Fruit fly (Drosophila melanogaster) whole organism, embryonic: ENCODE measurements around the gene dor.

ENCODE experiments used
- ATbp ChIP-seq: fragments of 200-800 bp; sonication (Bioruptor generic); optimal IDR thresholded peaks from 2 replicates; lab custom pipeline; 2017; ENCODE audit warnings: missing biosample characterization, mild to moderate bottlenecking, missing genetic modification characterization, missing genetic modification reagents
- BEAF-32 ChIP-seq: fragments of 200-800 bp; sonication (Bioruptor generic); optimal IDR thresholded peaks from 3 replicates; lab custom pipeline; 2017; ENCODE audit warnings: missing biosample characterization, missing genetic modification characterization, mild to moderate bottlenecking, moderate library complexity, missing genetic modification reagents
- Bgb ChIP-seq: fragments of 200-800 bp; sonication (Bioruptor generic); IDR thresholded peaks from 2 replicates; pipeline ENCODE4 v1.3.6; 2022; ENCODE audit warnings: missing biosample characterization, missing genetic modification characterization; ENCODE audit not compliant: partially characterized antibody
- CG10267 ChIP-seq: fragments of 200-800 bp; sonication (Bioruptor generic); optimal IDR thresholded peaks from 2 replicates; lab custom pipeline; 2018; ENCODE audit warnings: missing biosample characterization, mild to moderate bottlenecking, missing genetic modification characterization, moderate library complexity
- CG11560 ChIP-seq: fragments of 200-800 bp; sonication (Bioruptor generic); IDR thresholded peaks from 3 replicates; pipeline ENCODE4 v1.3.6; 2022; ENCODE audit warnings: missing biosample characterization, missing genetic modification characterization
- CG11723 ChIP-seq: fragments of 200-800 bp; sonication (Bioruptor generic); optimal IDR thresholded peaks from 2 replicates; lab custom pipeline; 2017; ENCODE audit warnings: missing biosample characterization, mild to moderate bottlenecking, missing genetic modification characterization
- CG12104 ChIP-seq: fragments of 200-800 bp; sonication (Bioruptor generic); optimal IDR thresholded peaks from 3 replicates; lab custom pipeline; 2016; ENCODE audit warnings: missing biosample characterization, missing genetic modification characterization
- CG13296 ChIP-seq: fragments of 200-800 bp; sonication (Bioruptor generic); optimal IDR thresholded peaks from 3 replicates; lab custom pipeline; 2018; ENCODE audit warnings: missing biosample characterization, mild to moderate bottlenecking, missing genetic modification characterization
- CG15514 ChIP-seq: fragments of 200-800 bp; sonication (Bioruptor generic); optimal IDR thresholded peaks from 3 replicates; lab custom pipeline; 2017; ENCODE audit warnings: missing biosample characterization, missing genetic modification characterization, mild to moderate bottlenecking, moderate library complexity, missing genetic modification reagents
- CG17186 ChIP-seq: fragments of 200-800 bp; sonication (Bioruptor generic); optimal IDR thresholded peaks from 3 replicates; lab custom pipeline; 2017; ENCODE audit warnings: missing biosample characterization, missing genetic modification reagents, missing genetic modification characterization
- CG2116 ChIP-seq: fragments of 200-800 bp; sonication (Bioruptor generic); optimal IDR thresholded peaks from 3 replicates; lab custom pipeline; 2018; ENCODE audit warnings: missing biosample characterization, mild to moderate bottlenecking, missing genetic modification characterization
- CG42726 ChIP-seq: fragments of 200-800 bp; sonication (Bioruptor generic); IDR thresholded peaks from 2 replicates; pipeline ENCODE4 v1.3.6; 2022; ENCODE audit warnings: missing biosample characterization, missing genetic modification characterization; ENCODE audit not compliant: partially characterized antibody
- CG43689 ChIP-seq: fragments of 200-800 bp; sonication (Bioruptor generic); IDR thresholded peaks from 2 replicates; pipeline ENCODE4 v1.3.6; 2022; ENCODE audit warnings: missing biosample characterization, missing genetic modification characterization
- CG6791 ChIP-seq: fragments of 200-800 bp; sonication (Bioruptor generic); IDR thresholded peaks from 3 replicates; pipeline ENCODE4 v1.3.6; 2022; ENCODE audit warnings: missing biosample characterization, missing genetic modification characterization; ENCODE audit not compliant: partially characterized antibody
- CG7987 ChIP-seq: fragments of 200-800 bp; sonication (Bioruptor generic); optimal IDR thresholded peaks from 2 replicates; lab custom pipeline; 2018; ENCODE audit warnings: missing biosample characterization, mild to moderate bottlenecking, missing genetic modification characterization, moderate library complexity
- CG9215 ChIP-seq: fragments of 200-800 bp; sonication (Bioruptor generic); IDR thresholded peaks from 2 replicates; pipeline ENCODE4 v1.3.6; 2022; ENCODE audit warnings: missing biosample characterization, missing genetic modification characterization
- Doc3 ChIP-seq: fragments of 200-800 bp; sonication (Bioruptor generic); IDR thresholded peaks from 3 replicates; pipeline ENCODE4 v1.3.6; 2022; ENCODE audit warnings: missing biosample characterization, missing genetic modification characterization; ENCODE audit not compliant: partially characterized antibody
- Dref ChIP-seq: fragments of 200-800 bp; sonication (Bioruptor generic); IDR thresholded peaks from 2 replicates; pipeline ENCODE4 v1.3.6; 2022; ENCODE audit warnings: missing biosample characterization, missing genetic modification characterization
- E2f2 ChIP-seq: fragments of 200-800 bp; sonication (Bioruptor generic); IDR thresholded peaks from 2 replicates; pipeline ENCODE4 v1.3.6; 2022; ENCODE audit warnings: missing biosample characterization, missing genetic modification characterization
- HLH4C ChIP-seq: fragments of 200-800 bp; sonication (Bioruptor generic); IDR thresholded peaks from 3 replicates; pipeline ENCODE4 v1.3.6; 2022; ENCODE audit warnings: missing biosample characterization, missing genetic modification characterization; ENCODE audit not compliant: partially characterized antibody
- MBD-R2 ChIP-seq: fragments of 200-800 bp; sonication (Bioruptor generic); IDR thresholded peaks from 2 replicates; pipeline ENCODE4 v1.3.6; 2022; ENCODE audit warnings: missing biosample characterization, missing genetic modification characterization
- Opbp ChIP-seq: fragments of 200-800 bp; sonication (Bioruptor generic); IDR thresholded peaks from 3 replicates; pipeline ENCODE4 v1.3.6; 2022; ENCODE audit warnings: missing biosample characterization, missing genetic modification characterization; ENCODE audit not compliant: partially characterized antibody
- Pdp1 ChIP-seq, 2 experiments: fragments of 200-800 bp; sonication (Bioruptor generic); optimal IDR thresholded peaks; 3 replicates each; lab custom pipeline; 2016; ENCODE audit warnings: missing biosample characterization in 2 of 2, missing genetic modification characterization in 2 of 2, mild to moderate bottlenecking in 1 of 2, moderate library complexity in 1 of 2
- Rx ChIP-seq: fragments of 200-800 bp; sonication (Bioruptor generic); IDR thresholded peaks from 2 replicates; pipeline ENCODE4 v1.3.6; 2022; ENCODE audit warnings: missing biosample characterization, missing genetic modification characterization
- Sox102F ChIP-seq: fragments of 200-800 bp; sonication (Bioruptor generic); optimal IDR thresholded peaks from 2 replicates; lab custom pipeline; 2018; ENCODE audit warnings: missing biosample characterization, mild to moderate bottlenecking, missing genetic modification characterization, moderate library complexity
- amos ChIP-seq: fragments of 200-800 bp; sonication (Bioruptor generic); IDR thresholded peaks from 2 replicates; pipeline ENCODE4 v1.3.6; 2022; ENCODE audit warnings: missing biosample characterization, missing genetic modification characterization; ENCODE audit not compliant: partially characterized antibody
- ato ChIP-seq: fragments of 200-800 bp; sonication (Bioruptor generic); IDR thresholded peaks from 2 replicates; pipeline ENCODE4 v1.3.6; 2022; ENCODE audit warnings: missing biosample characterization, missing genetic modification characterization; ENCODE audit not compliant: partially characterized antibody
- cato ChIP-seq: fragments of 200-800 bp; sonication (Bioruptor generic); optimal IDR thresholded peaks from 2 replicates; lab custom pipeline; 2016; ENCODE audit warnings: missing biosample characterization, missing genetic modification characterization, borderline replicate concordance
- emc ChIP-seq: fragments of 200-800 bp; sonication (Bioruptor generic); optimal IDR thresholded peaks from 2 replicates; lab custom pipeline; 2016; ENCODE audit warnings: missing biosample characterization, missing genetic modification characterization
- ewg ChIP-seq: fragments of 200-800 bp; sonication (Bioruptor generic); optimal IDR thresholded peaks from 3 replicates; lab custom pipeline; 2017; ENCODE audit warnings: mild to moderate bottlenecking, missing biosample characterization, missing genetic modification reagents, missing genetic modification characterization
- gfzf ChIP-seq: fragments of 200-800 bp; sonication (Bioruptor generic); optimal IDR thresholded peaks from 2 replicates; lab custom pipeline; 2016; ENCODE audit warnings: missing biosample characterization, mild to moderate bottlenecking, missing genetic modification characterization, moderate library complexity
- hb ChIP-seq: fragments of 200-800 bp; sonication (Bioruptor generic); IDR thresholded peaks from 3 replicates; pipeline ENCODE4 v1.3.6; 2022; ENCODE audit warnings: missing biosample characterization, missing genetic modification characterization; ENCODE audit not compliant: partially characterized antibody
- hbn ChIP-seq: fragments of 200-800 bp; sonication (Bioruptor generic); IDR thresholded peaks from 2 replicates; pipeline ENCODE4 v1.3.6; 2022; ENCODE audit warnings: missing biosample characterization, missing genetic modification characterization; ENCODE audit not compliant: partially characterized antibody
- hkb ChIP-seq, 2 experiments: fragments of 200-800 bp in 1 of 2; fragments of >200 bp in 1 of 2; sonication (Bioruptor generic) in 1 of 2; IDR thresholded peaks in 1 of 2; optimal IDR thresholded peaks in 1 of 2; 2 replicates each; pipeline versions ENCODE4 v1.3.6 to Lab custom; 2017 to 2022; ENCODE audit warnings: missing biosample characterization in 1 of 2, missing genetic modification characterization in 1 of 2
- knrl ChIP-seq: fragments of 200-800 bp; sonication (Bioruptor generic); IDR thresholded peaks from 3 replicates; pipeline ENCODE4 v1.3.6; 2022; ENCODE audit warnings: missing biosample characterization, missing genetic modification characterization; ENCODE audit not compliant: partially characterized antibody
- mirr ChIP-seq: fragments of 200-800 bp; sonication (Bioruptor generic); optimal IDR thresholded peaks from 3 replicates; lab custom pipeline; 2018; ENCODE audit warnings: missing biosample characterization, mild to moderate bottlenecking, missing genetic modification characterization
- mld ChIP-seq: fragments of 200-800 bp; sonication (Bioruptor generic); IDR thresholded peaks from 3 replicates; pipeline ENCODE4 v1.3.6; 2022; ENCODE audit warnings: missing biosample characterization, missing genetic modification characterization; ENCODE audit not compliant: partially characterized antibody
- nerfin-1 ChIP-seq: fragments of 200-800 bp; sonication (Bioruptor generic); optimal IDR thresholded peaks from 3 replicates; lab custom pipeline; 2019; ENCODE audit warnings: missing biosample characterization, mild to moderate bottlenecking, missing genetic modification characterization, moderate library complexity
- pzg ChIP-seq: fragments of 200-800 bp; sonication (Bioruptor generic); optimal IDR thresholded peaks from 3 replicates; lab custom pipeline; 2018; ENCODE audit warnings: missing biosample characterization, mild to moderate bottlenecking, missing genetic modification characterization, moderate library complexity
- sob ChIP-seq: fragments of 200-800 bp; sonication (Bioruptor generic); IDR thresholded peaks from 2 replicates; pipeline ENCODE4 v1.3.6; 2022; ENCODE audit warnings: missing biosample characterization, missing genetic modification characterization
- stwl ChIP-seq: fragments of 200-800 bp; sonication (Bioruptor generic); optimal IDR thresholded peaks from 3 replicates; lab custom pipeline; 2018; ENCODE audit warnings: missing biosample characterization, mild to moderate bottlenecking, missing genetic modification characterization, moderate library complexity
- tap ChIP-seq: fragments of 200-800 bp; optimal IDR thresholded peaks from 3 replicates; lab custom pipeline; 2019; ENCODE audit warnings: missing biosample characterization, mild to moderate bottlenecking, missing genetic modification characterization, moderate library complexity
- trem ChIP-seq: fragments of 200-800 bp; optimal IDR thresholded peaks from 3 replicates; lab custom pipeline; 2019; ENCODE audit warnings: missing biosample characterization, mild to moderate bottlenecking, missing genetic modification characterization, moderate library complexity
- z ChIP-seq: fragments of 200-800 bp; sonication (Bioruptor generic); IDR thresholded peaks from 3 replicates; pipeline ENCODE4 v1.3.6; 2022; ENCODE audit warnings: missing biosample characterization, missing genetic modification characterization
- zen2 ChIP-seq: fragments of 200-800 bp; sonication (Bioruptor generic); IDR thresholded peaks from 3 replicates; pipeline ENCODE4 v1.3.6; 2022; ENCODE audit warnings: missing biosample characterization, missing genetic modification characterization; ENCODE audit not compliant: partially characterized antibody

dor gene

dm6 chrX:1695529-1696410 lies 30.9 kb downstream of the dor start, which contains the start of gene a6 (continued):
- TF ChIP-seq Rx (no peak), CG17186 (GFP tag; lab: Kevin White, UChicago) (peak; percentile 66), stwl (tag; lab: Kevin White, UChicago) (peak; percentile 91), CG7987 (GFP tag; lab: Kevin White, UChicago) (peak; percentile 8), amos (GFP tag; lab: Robert Waterston, UW) (peak; percentile 87), MBD-R2 (GFP tag; lab: Robert Waterston, UW) (peak; percentile 72), hbn (peak; percentile 82), CG11560 (tag; lab: Robert Waterston, UW) (peak; percentile 68; the same call in 2 of the 3 replicates), sob (GFP tag; lab: Robert Waterston, UW) (0 out of 2 replicates have a peak, but pooled peaks have one; percentile 18), ato (GFP tag; lab: Robert Waterston, UW) (peak; percentile 91), trem (peak; percentile 51), Dref (GFP tag; lab: Robert Waterston, UW) (peak; percentile 98), E2f2 (GFP tag; lab: Robert Waterston, UW) (peak; percentile 95), mld (GFP tag; lab: Robert Waterston, UW) (peak; percentile 95), mirr (GFP tag; lab: Kevin White, UChicago) (no peak), ATbp (GFP tag; lab: Kevin White, UChicago) (no peak), CG11723 (GFP tag; lab: Kevin White, UChicago) (no peak), CG43689 (no peak), cato (GFP tag; lab: Kevin White, UChicago) (no peak), Pdp1 (GFP tag; optimal IDR thresholded peaks at IDR 0.05; lab: Kevin White, UChicago) (peak in 1 of 2 experiments; percentile 73), Opbp (peak; percentile 90), CG42726 (peak; percentile 78), knrl (GFP tag; lab: Robert Waterston, UW) (peak; percentile 82), CG12104 (no peak), CG9215 (GFP tag; lab: Robert Waterston, UW) (no peak), emc (GFP tag; lab: Kevin White, UChicago) (no peak), CG13296 (GFP tag; lab: Kevin White, UChicago) (no peak), CG2116 (GFP tag; lab: Kevin White, UChicago) (peak; percentile 99), nerfin-1 (tag; lab: Kevin White, UChicago) (peak; percentile 45), tap (tag; lab: Kevin White, UChicago) (peak; percentile 6), z (GFP tag; lab: Robert Waterston, UW) (peak; percentile 95), CG6791 (peak; percentile 96), Doc3 (GFP tag; lab: Robert Waterston, UW) (peak; percentile 79), CG15514 (peak; percentile 59), pzg (GFP tag; lab: Kevin White, UChicago) (peak; percentile 76), CG10267 (tag; lab: Kevin White, UChicago) (peak; percentile 26), BEAF-32 (GFP tag; lab: Kevin White, UChicago) (peak; percentile 80), gfzf (GFP tag; lab: Kevin White, UChicago) (peak; percentile 14), ewg (peak; percentile 45), Bgb (GFP tag; lab: Robert Waterston, UW) (peak; percentile 93), hkb (optimal IDR thresholded peaks at IDR 0.05; lab: Kevin White, UChicago) (peak; percentile 1), hkb (GFP tag; IDR thresholded peaks at IDR 0.05; lab: Robert Waterston, UW) (no peak), Sox102F (no peak), zen2 (GFP tag; lab: Robert Waterston, UW) (peak; percentile 93), HLH4C (GFP tag; lab: Robert Waterston, UW) (peak; percentile 96), hb (GFP tag; lab: Robert Waterston, UW) (peak; percentile 92)
